Fruit fly (Drosophila melanogaster): ENCODE measurements around the gene CG17104.

Gene CG17104

dm6 chr2L:10697992-10698391 lies 21.0 kb downstream of the CG17104 start, which contains the start of gene CG7300 (continued):
- peak; percentile 20 for TF ChIP-seq HmgZ (tag; optimal IDR thresholded peaks at IDR 0.05)
- peak; percentile 38 for TF ChIP-seq fu2 (GFP tag; optimal IDR thresholded peaks at IDR 0.05)
- no peak for TF ChIP-seq Tbp (GFP tag; optimal IDR thresholded peaks at IDR 0.05)
- TF ChIP-seq yki (optimal IDR thresholded peaks at IDR 0.05): no peak
- TF ChIP-seq CG30403 (GFP tag; optimal IDR thresholded peaks at IDR 0.05): peak; percentile 62
- no peak for TF ChIP-seq kay (GFP tag; optimal IDR thresholded peaks at IDR 0.05)
- peak; percentile 32 for TF ChIP-seq gsb-n (tag; optimal IDR thresholded peaks at IDR 0.05)
- no peak for TF ChIP-seq Hmx (GFP tag; optimal IDR thresholded peaks at IDR 0.05)
- TF ChIP-seq chm (GFP tag; IDR thresholded peaks at IDR 0.05): peak; percentile 42; the same call in 1 of the 2 replicates
- no peak for TF ChIP-seq insv (GFP tag; optimal IDR thresholded peaks at IDR 0.05)
- TF ChIP-seq inv (GFP tag; IDR thresholded peaks at IDR 0.05; ENCODE audit: partially characterized antibody): no peak
- TF ChIP-seq CTCF (GFP tag; optimal IDR thresholded peaks at IDR 0.05): no peak
- TF ChIP-seq CG14710 (tag; optimal IDR thresholded peaks at IDR 0.05): peak; percentile 8
- peak; percentile 41 for TF ChIP-seq CG9817 (tag; optimal IDR thresholded peaks at IDR 0.05)
- TF ChIP-seq Dip2 (GFP tag; IDR thresholded peaks at IDR 0.05): no peak
- peak; percentile 37 for TF ChIP-seq CG12071 (GFP tag; optimal IDR thresholded peaks at IDR 0.05)
- TF ChIP-seq CG10979 (tag; optimal IDR thresholded peaks at IDR 0.05): peak; percentile 54
- peak; percentile 68 for TF ChIP-seq Bteb2 (GFP tag; optimal IDR thresholded peaks at IDR 0.05)
- TF ChIP-seq CG8388 (GFP tag; optimal IDR thresholded peaks at IDR 0.05): peak; percentile 39
- TF ChIP-seq cato (GFP tag; optimal IDR thresholded peaks at IDR 0.05; ENCODE audit: borderline replicate concordance): peak; percentile 5
- TF ChIP-seq H2.0 (GFP tag; IDR thresholded peaks at IDR 0.05): peak; percentile 35; the same call in 1 of the 2 replicates
- TF ChIP-seq CG32532 (GFP tag; IDR thresholded peaks at IDR 0.05): peak; percentile 84
- TF ChIP-seq CG17912 (GFP tag; optimal IDR thresholded peaks at IDR 0.05): no peak
- TF ChIP-seq pnt (GFP tag; optimal IDR thresholded peaks at IDR 0.05): no peak
- TF ChIP-seq tap (tag; optimal IDR thresholded peaks at IDR 0.05): peak; percentile 32
- peak; percentile 12 for TF ChIP-seq CG12942 (GFP tag; optimal IDR thresholded peaks at IDR 0.05)
- TF ChIP-seq Oaz (GFP tag; IDR thresholded peaks at IDR 0.05): no peak
- no peak for TF ChIP-seq CG2129 (GFP tag; IDR thresholded peaks at IDR 0.05; ENCODE audit: partially characterized antibody)
- 0 out of 2 replicates have a peak, but pooled peaks have one; percentile 30 for TF ChIP-seq Adf1 (GFP tag; IDR thresholded peaks at IDR 0.05)
- TF ChIP-seq CoRest (tag; optimal IDR thresholded peaks at IDR 0.05): peak; percentile 48
- TF ChIP-seq CG10462 (GFP tag; optimal IDR thresholded peaks at IDR 0.05): peak; percentile 10
- no peak for TF ChIP-seq CG9437 (GFP tag; optimal IDR thresholded peaks at IDR 0.05)
- TF ChIP-seq Scr (GFP tag; IDR thresholded peaks at IDR 0.05; ENCODE audit: partially characterized antibody): no peak
- TF ChIP-seq CG4707 (GFP tag; optimal IDR thresholded peaks at IDR 0.05): no peak
- peak; percentile 70; the same call in 1 of the 2 replicates for TF ChIP-seq ara (GFP tag; IDR thresholded peaks at IDR 0.05)
- TF ChIP-seq bcd (GFP tag; optimal IDR thresholded peaks at IDR 0.05): peak; percentile 58
- TF ChIP-seq maf-S (GFP tag; optimal IDR thresholded peaks at IDR 0.05): no peak
- no peak for TF ChIP-seq Dbx (GFP tag; IDR thresholded peaks at IDR 0.05)
- 0 out of 3 replicates have a peak, but pooled peaks have one; percentile 31 for TF ChIP-seq C15 (GFP tag; IDR thresholded peaks at IDR 0.05)
- TF ChIP-seq Hmr (GFP tag; optimal IDR thresholded peaks at IDR 0.05): peak; percentile 49
- TF ChIP-seq CG1832 (GFP tag; optimal IDR thresholded peaks at IDR 0.05): no peak
- no peak for TF ChIP-seq salm (tag; optimal IDR thresholded peaks at IDR 0.05)
- TF ChIP-seq CG15601 (tag; optimal IDR thresholded peaks at IDR 0.05): peak; percentile 8
- TF ChIP-seq aop (GFP tag; IDR thresholded peaks at IDR 0.05): no peak
- no peak for TF ChIP-seq D (optimal IDR thresholded peaks at IDR 0.05)
- TF ChIP-seq D (GFP tag; optimal IDR thresholded peaks at IDR 0.05): peak; percentile 0
- peak; percentile 93 for TF ChIP-seq Med (GFP tag)
- peak; percentile 9 for TF ChIP-seq CG6254 (GFP tag; optimal IDR thresholded peaks at IDR 0.05)
- TF ChIP-seq dati (GFP tag; IDR thresholded peaks at IDR 0.05): no peak
- peak; percentile 17 for TF ChIP-seq CG17829 (tag; optimal IDR thresholded peaks at IDR 0.05)
- no peak for TF ChIP-seq z (GFP tag; IDR thresholded peaks at IDR 0.05)
- TF ChIP-seq CG11695 (GFP tag; IDR thresholded peaks at IDR 0.05): peak; percentile 69; the same call in 2 of the 3 replicates
- no peak for TF ChIP-seq CG11093 (GFP tag; IDR thresholded peaks at IDR 0.05)
